Fruit fly (Drosophila melanogaster) whole organism, pupa: ENCODE data around the gene CG15014.

Experiments
- CG10348 ChIP-seq: fragments of 200-800 bp; sonication (Bioruptor generic); IDR thresholded peaks from 2 replicates; pipeline ENCODE4 v1.3.6; 2022; ENCODE audit warnings: missing biosample characterization, missing genetic modification characterization
- CG15710 ChIP-seq: fragments of 200-800 bp; sonication (Bioruptor generic); optimal IDR thresholded peaks from 2 replicates; lab custom pipeline; 2018; ENCODE audit warnings: missing biosample characterization, mild to moderate bottlenecking, missing genetic modification characterization, moderate library complexity
- CG17806 ChIP-seq: fragments of 200-800 bp; sonication (Bioruptor generic); optimal IDR thresholded peaks from 2 replicates; lab custom pipeline; 2018; ENCODE audit warnings: missing biosample characterization, mild to moderate bottlenecking, missing genetic modification characterization, moderate library complexity
- CG32121 ChIP-seq: fragments of 200-800 bp; sonication (Bioruptor generic); IDR thresholded peaks from 2 replicates; pipeline ENCODE4 v1.3.6; 2022; ENCODE audit warnings: missing biosample characterization, missing genetic modification characterization
- CG8159 ChIP-seq: fragments of 200-800 bp; sonication (Bioruptor generic); optimal IDR thresholded peaks from 3 replicates; lab custom pipeline; 2018; ENCODE audit warnings: missing biosample characterization, mild to moderate bottlenecking, missing genetic modification characterization, moderate library complexity
- CG8301 ChIP-seq: fragments of 200-800 bp; sonication (Bioruptor generic); optimal IDR thresholded peaks from 2 replicates; lab custom pipeline; 2018; ENCODE audit warnings: missing biosample characterization, mild to moderate bottlenecking, missing genetic modification characterization
- CG9948 ChIP-seq: fragments of 200-800 bp; sonication (Bioruptor generic); optimal IDR thresholded peaks from 2 replicates; lab custom pipeline; 2018; ENCODE audit warnings: missing biosample characterization, mild to moderate bottlenecking, missing genetic modification characterization, moderate library complexity
- EcR ChIP-seq: fragments of 200-800 bp; sonication (Bioruptor generic); optimal IDR thresholded peaks from 3 replicates; lab custom pipeline; 2019; ENCODE audit warnings: missing biosample characterization, missing genetic modification characterization, mild to moderate bottlenecking, moderate library complexity, missing genetic modification reagents
- Pif1B ChIP-seq: fragments of 200-800 bp; sonication (Bioruptor generic); optimal IDR thresholded peaks from 3 replicates; lab custom pipeline; 2016; ENCODE audit warnings: missing biosample characterization, missing genetic modification characterization
- Snoo ChIP-seq: fragments of 200-800 bp; sonication (Bioruptor generic); optimal IDR thresholded peaks from 3 replicates; lab custom pipeline; 2017; ENCODE audit warnings: missing biosample characterization, mild to moderate bottlenecking, missing genetic modification characterization, inconsistent platforms
- gl ChIP-seq: fragments of 200-800 bp; sonication (Bioruptor generic); optimal IDR thresholded peaks from 2 replicates; lab custom pipeline; 2018; ENCODE audit warnings: missing biosample characterization, mild to moderate bottlenecking, missing genetic modification characterization

dm6 chr3L:4362937-4363336, 40.9 kb upstream of the CG15014 start:
- TF ChIP-seq CG32121 (GFP tag; lab: Robert Waterston, UW) (no peak), Pif1B (GFP tag; lab: Kevin White, UChicago) (no peak), CG9948 (tag; lab: Kevin White, UChicago) (no peak), Snoo (tag; lab: Kevin White, UChicago) (no peak), CG8159 (no peak), gl (no peak), CG8301 (tag; lab: Kevin White, UChicago) (no peak), EcR (GFP tag; lab: Kevin White, UChicago) (no peak), CG10348 (no peak), CG17806 (tag; lab: Kevin White, UChicago) (no peak), CG15710 (tag; lab: Kevin White, UChicago) (no peak)
